Worm (Caenorhabditis elegans) whole organism, L1 larva: ENCODE results near the gene H34I24.2.

Source experiments
- aha-1 ChIP-seq: fragments of 150-350 bp; optimal IDR thresholded peaks from 2 replicates; lab custom pipeline; 2014; ENCODE audit warnings: missing biosample characterization, missing genetic modification characterization
- fkh-4 ChIP-seq: sonication (generic microtip); optimal IDR thresholded peaks from 2 replicates; lab custom pipeline; 2016; ENCODE audit warnings: missing compliant biosample characterization, missing genetic modification characterization, borderline replicate concordance
- jun-1 ChIP-seq: fragments of 150-350 bp; optimal IDR thresholded peaks from 2 replicates; lab custom pipeline; 2014; ENCODE audit warnings: missing biosample characterization, missing genetic modification reagents, missing genetic modification characterization
- lin-13 ChIP-seq: fragments of 150-350 bp; optimal IDR thresholded peaks from 2 replicates; lab custom pipeline; 2014; ENCODE audit warnings: missing biosample characterization, missing genetic modification reagents, missing genetic modification characterization
- nhr-11 ChIP-seq: fragments of 150-350 bp; optimal IDR thresholded peaks from 2 replicates; lab custom pipeline; 2014; ENCODE audit warnings: missing biosample characterization, missing genetic modification characterization
- rnt-1 ChIP-seq: sonication (generic microtip); optimal IDR thresholded peaks from 2 replicates; lab custom pipeline; 2016; ENCODE audit warnings: mild to moderate bottlenecking, missing genetic modification characterization, moderate library complexity, missing compliant biosample characterization

DNA sequence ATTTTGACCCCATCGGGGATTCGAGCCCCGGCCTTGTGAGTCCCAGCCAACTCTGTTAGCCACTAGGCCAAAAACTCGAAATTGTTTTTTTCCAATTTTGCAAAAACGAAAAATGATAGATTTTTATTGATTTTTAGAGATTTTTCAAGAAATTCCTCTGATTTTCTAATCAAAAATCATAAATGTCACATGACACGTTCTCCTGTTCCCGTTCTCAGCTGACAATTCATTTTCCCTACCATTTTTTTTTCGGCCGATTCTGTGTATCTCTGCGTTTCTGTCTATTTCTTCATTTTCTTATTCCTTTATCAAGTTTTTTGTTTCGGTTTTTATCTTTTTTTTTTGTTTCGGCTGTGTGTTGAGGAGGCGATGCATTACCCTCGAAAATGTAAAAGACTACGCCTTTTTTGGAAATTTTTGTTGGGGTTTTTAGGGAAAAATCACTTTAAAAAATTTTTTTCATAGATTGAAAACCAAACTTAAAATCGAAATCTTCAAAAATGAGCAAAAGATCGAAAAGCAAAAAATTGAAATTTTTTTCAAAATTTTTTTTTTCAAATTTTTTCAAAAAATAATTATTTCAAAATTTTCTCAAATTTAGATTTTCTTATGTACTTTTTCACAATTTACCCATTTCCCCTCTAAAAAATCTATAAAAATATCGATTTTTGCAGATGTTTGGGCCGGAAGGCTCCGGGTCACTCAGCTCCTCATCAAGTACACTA is 32.5 kb downstream of the H34I24.2 start, which contains the start of gene klf-1:
- TF ChIP-seq lin-13 (GFP tag; lab: Kevin White, UChicago) (no peak), fkh-4 (no peak), nhr-11 (tag; lab: Kevin White, UChicago) (no peak), rnt-1 (no peak), jun-1 (tag; lab: Kevin White, UChicago) (no peak), aha-1 (tag; lab: Kevin White, UChicago) (no peak)
